Worm (Caenorhabditis elegans): ENCODE results near the gene T24H7.8.

ce11 chrII:6256024-6256423, 14.2 kb downstream of the T24H7.8 start, which contains the start of gene F13H8.5:
- no peak for TF ChIP-seq elt-3 (tag; optimal IDR thresholded peaks at IDR 0.05)
- TF ChIP-seq ztf-11 (tag; optimal IDR thresholded peaks at IDR 0.05), result no peak
- TF ChIP-seq nhr-11 (tag; optimal IDR thresholded peaks at IDR 0.05), result no peak
- no peak for TF ChIP-seq snpc-4 (tag; optimal IDR thresholded peaks at IDR 0.05)
- TF ChIP-seq nhr-237 (tag; optimal IDR thresholded peaks at IDR 0.05), result no peak
- no peak for TF ChIP-seq ama-1 (optimal IDR thresholded peaks at IDR 0.05)
- TF ChIP-seq egl-27 (tag; optimal IDR thresholded peaks at IDR 0.05), result no peak
- TF ChIP-seq lsy-2 (tag; optimal IDR thresholded peaks at IDR 0.05), result no peak
- no peak for TF ChIP-seq F13H6.1 (tag; optimal IDR thresholded peaks at IDR 0.05)
- TF ChIP-seq lin-39 (tag; optimal IDR thresholded peaks at IDR 0.05), result no peak
- no peak for TF ChIP-seq unc-62 (GFP tag; optimal IDR thresholded peaks at IDR 0.05)
- TF ChIP-seq ceh-82 (tag; optimal IDR thresholded peaks at IDR 0.05), result no peak

Measured in whole organism, L2 larva.